Worm (Caenorhabditis elegans): ENCODE data around the gene C02F5.3.

DNA sequence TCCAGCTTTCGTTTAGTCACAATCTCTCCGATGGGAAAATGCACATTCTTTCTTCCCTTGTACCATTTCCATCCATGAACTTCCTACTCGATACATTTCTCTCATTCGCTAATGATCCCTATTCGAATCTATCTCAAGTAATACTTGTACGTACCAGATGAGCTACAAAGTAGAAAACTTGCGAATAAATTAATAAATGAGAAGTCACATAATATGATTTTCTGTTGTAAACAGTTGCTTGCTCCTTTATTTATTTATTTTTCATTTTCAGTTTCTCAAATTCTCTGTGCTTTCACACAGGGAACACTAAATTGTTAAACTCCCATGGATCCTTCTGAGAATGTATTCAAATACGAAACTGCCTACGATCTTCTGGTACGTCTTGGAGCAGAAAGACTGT, 19.5 kb upstream of the C02F5.3 start, which contains the start of gene rfs-1:
- no peak for TF ChIP-seq madf-9 (GFP tag; conservative IDR thresholded peaks at IDR 0.05)
- TF ChIP-seq dpl-1 (GFP tag; optimal IDR thresholded peaks at IDR 0.05), result no peak
- TF ChIP-seq nhr-76 (tag; optimal IDR thresholded peaks at IDR 0.05), result no peak
- no peak for TF ChIP-seq nhr-25 (tag; optimal IDR thresholded peaks at IDR 0.05; ENCODE audit: borderline replicate concordance, insufficient read depth)
- no peak for TF ChIP-seq nhr-28 (tag; optimal IDR thresholded peaks at IDR 0.05)
- TF ChIP-seq attf-4 (tag; optimal IDR thresholded peaks at IDR 0.05), result no peak
- no peak for TF ChIP-seq fos-1 (tag; optimal IDR thresholded peaks at IDR 0.05)

Data from whole organism, L4 larva.